Fruit fly (Drosophila melanogaster): ENCODE results near the gene MetRS-m.

The MetRS-m gene

dm6 chr3R:14279311-14279998 lies 19.7 kb upstream of the MetRS-m start (continued):
- TF ChIP-seq onecut (GFP tag; IDR thresholded peaks at IDR 0.05) (no peak), wek (GFP tag; optimal IDR thresholded peaks at IDR 0.05) (no peak), tll (GFP tag; optimal IDR thresholded peaks at IDR 0.05) (no peak), CG12071 (GFP tag; optimal IDR thresholded peaks at IDR 0.05) (no peak), Tbp (GFP tag; optimal IDR thresholded peaks at IDR 0.05) (no peak), Abd-B (GFP tag; optimal IDR thresholded peaks at IDR 0.05) (peak; percentile 10), CG1024 (GFP tag; IDR thresholded peaks at IDR 0.05) (no peak), ac (GFP tag; optimal IDR thresholded peaks at IDR 0.05) (no peak), CG6791 (GFP tag; IDR thresholded peaks at IDR 0.05; ENCODE audit: partially characterized antibody) (no peak), Sry-β (GFP tag; optimal IDR thresholded peaks at IDR 0.05) (no peak), disco-r (GFP tag; optimal IDR thresholded peaks at IDR 0.05) (no peak), Atf3 (GFP tag; optimal IDR thresholded peaks at IDR 0.05) (no peak), Jarid2 (GFP tag; optimal IDR thresholded peaks at IDR 0.05) (no peak), CG16813 (GFP tag; IDR thresholded peaks at IDR 0.05; ENCODE audit: partially characterized antibody) (no peak), Myb (GFP tag; optimal IDR thresholded peaks at IDR 0.05) (no peak), zen (tag; optimal IDR thresholded peaks at IDR 0.05) (no peak), slp2 (GFP tag; optimal IDR thresholded peaks at IDR 0.05) (no peak), CG33213 (GFP tag; optimal IDR thresholded peaks at IDR 0.05) (no peak), yki (optimal IDR thresholded peaks at IDR 0.05) (no peak), CrebB (tag; optimal IDR thresholded peaks at IDR 0.05) (no peak), D (optimal IDR thresholded peaks at IDR 0.05) (no peak), D (GFP tag; optimal IDR thresholded peaks at IDR 0.05) (peak; percentile 41), Bgb (GFP tag; IDR thresholded peaks at IDR 0.05; ENCODE audit: partially characterized antibody) (no peak), Fer2 (tag; optimal IDR thresholded peaks at IDR 0.05) (no peak), usp (GFP tag; optimal IDR thresholded peaks at IDR 0.05) (no peak), ind (GFP tag; optimal IDR thresholded peaks at IDR 0.05) (no peak), exex (tag; optimal IDR thresholded peaks at IDR 0.05) (no peak), YL-1 (GFP tag; optimal IDR thresholded peaks at IDR 0.05) (no peak), Bdp1 (GFP tag; optimal IDR thresholded peaks at IDR 0.05) (no peak), CG31388 (GFP tag; optimal IDR thresholded peaks at IDR 0.05) (no peak), pb (GFP tag; optimal IDR thresholded peaks at IDR 0.05) (no peak), abd-A (tag; optimal IDR thresholded peaks at IDR 0.05) (no peak), CG6854 (GFP tag; optimal IDR thresholded peaks at IDR 0.05) (no peak), ERR (GFP tag; optimal IDR thresholded peaks at IDR 0.05) (no peak), Ets65A (GFP tag) (no peak), caup (GFP tag; optimal IDR thresholded peaks at IDR 0.05; ENCODE audit: severe bottlenecking) (peak; percentile 13), CG8359 (GFP tag; optimal IDR thresholded peaks at IDR 0.05; ENCODE audit: borderline replicate concordance) (no peak), pan (optimal IDR thresholded peaks at IDR 0.05) (no peak), pan (GFP tag; optimal IDR thresholded peaks at IDR 0.05 in 1 of 2, IDR thresholded peaks at IDR 0.05 in 1 of 2) (no peak), fd64A (GFP tag; optimal IDR thresholded peaks at IDR 0.05) (no peak), run (tag; optimal IDR thresholded peaks at IDR 0.05) (no peak), Optix (GFP tag; IDR thresholded peaks at IDR 0.05) (no peak), eve (GFP tag; optimal IDR thresholded peaks at IDR 0.05) (no peak), D19B (GFP tag; optimal IDR thresholded peaks at IDR 0.05) (no peak), Gug (GFP tag; IDR thresholded peaks at IDR 0.05) (no peak), Mad (GFP tag; optimal IDR thresholded peaks at IDR 0.05) (no peak), sug (tag; optimal IDR thresholded peaks at IDR 0.05) (peak; percentile 5), CG18764 (GFP tag; optimal IDR thresholded peaks at IDR 0.05) (no peak), lov (optimal IDR thresholded peaks at IDR 0.05) (no peak), lov (GFP tag; IDR thresholded peaks at IDR 0.05) (no peak), toy (GFP tag; IDR thresholded peaks at IDR 0.05) (no peak), da (GFP tag; optimal IDR thresholded peaks at IDR 0.05) (no peak)

Measured in whole organism, embryonic.